Worm (Caenorhabditis elegans): ENCODE results near the gene spig-6.

DNA sequence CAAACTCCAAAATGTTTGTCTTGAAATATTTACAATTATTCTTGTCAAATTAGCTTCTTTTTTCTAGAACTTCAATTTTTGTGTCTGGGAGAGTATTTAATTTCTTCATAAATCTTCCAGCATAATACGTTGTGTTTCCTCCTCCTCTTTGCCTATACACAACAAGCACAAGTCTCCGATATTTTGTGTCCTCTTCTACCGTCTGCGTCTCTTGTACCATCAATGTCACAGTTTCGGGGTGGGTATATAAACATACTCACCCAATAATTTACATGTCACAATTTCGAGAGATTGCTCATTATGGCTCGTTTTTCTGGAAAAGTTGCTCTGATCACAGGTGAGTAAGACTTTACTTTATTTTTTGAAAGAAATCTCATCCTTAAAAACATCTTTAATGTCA is 43.8 kb upstream of the spig-6 start, which contains the start of gene F26D2.15:
- TF ChIP-seq ceh-82 (tag; optimal IDR thresholded peaks at IDR 0.05) (no peak), skn-1 (tag; optimal IDR thresholded peaks at IDR 0.05) (no peak), unc-55 (GFP tag; optimal IDR thresholded peaks at IDR 0.05) (no peak)
